Worm (Caenorhabditis elegans): ENCODE results near the gene pdi-6.

pdi-6 gene

ce11 chrX:7068400-7068799, at the start of gene pdi-6:
pdi-6 (minus strand) TSS chrX:7068563.
- TF ChIP-seq tlp-1 (tag; optimal IDR thresholded peaks at IDR 0.05) (no peak), grh-1 (GFP tag; IDR thresholded peaks at IDR 0.05) (peak; percentile 89), swsn-7 (tag; optimal IDR thresholded peaks at IDR 0.05) (peak; percentile 84), ceh-63 (GFP tag; optimal IDR thresholded peaks at IDR 0.05) (no peak), lin-14 (GFP tag; optimal IDR thresholded peaks at IDR 0.05) (peak; percentile 96), nhr-85 (tag) (peak; percentile 93), dsc-1 (tag; optimal IDR thresholded peaks at IDR 0.05) (no peak), snpc-4 (tag; optimal IDR thresholded peaks at IDR 0.05) (peak; percentile 70), tbx-2 (tag; optimal IDR thresholded peaks at IDR 0.05) (peak; percentile 88), isw-1 (GFP tag; IDR thresholded peaks at IDR 0.05) (peak; percentile 81), ztf-11 (tag; optimal IDR thresholded peaks at IDR 0.05) (peak in 1 of 2 experiments; percentile 81), lir-3 (tag; optimal IDR thresholded peaks at IDR 0.05; ENCODE audit: poor library complexity) (peak; percentile 90), nhr-11 (tag; optimal IDR thresholded peaks at IDR 0.05) (peak; percentile 63), lin-35 (GFP tag; optimal IDR thresholded peaks at IDR 0.05) (peak; percentile 70 to 89), nhr-47 (tag; optimal IDR thresholded peaks at IDR 0.05) (peak; percentile 88), snu-23 (GFP tag; optimal IDR thresholded peaks at IDR 0.05) (peak; percentile 90), ets-5 (GFP tag; IDR thresholded peaks at IDR 0.05) (no peak), nhr-12 (tag; optimal IDR thresholded peaks at IDR 0.05) (no peak), ceh-82 (tag; optimal IDR thresholded peaks at IDR 0.05) (peak; percentile 85 to 91 (median 87)), lsy-2 (tag; optimal IDR thresholded peaks at IDR 0.05) (peak; percentile 83 to 89), nhr-71 (tag; optimal IDR thresholded peaks at IDR 0.05) (peak; percentile 94), ces-1 (GFP tag; optimal IDR thresholded peaks at IDR 0.05) (no peak), ama-1 (optimal IDR thresholded peaks at IDR 0.05) (no peak), aha-1 (tag; optimal IDR thresholded peaks at IDR 0.05) (peak; percentile 15), mef-2 (tag; optimal IDR thresholded peaks at IDR 0.05) (peak; percentile 15), sup-37 (GFP tag; optimal IDR thresholded peaks at IDR 0.05) (peak; percentile 39), mdl-1 (tag; optimal IDR thresholded peaks at IDR 0.05) (peak in 1 of 2 experiments; percentile 91), Y116A8C.19 (tag; optimal IDR thresholded peaks at IDR 0.05; ENCODE audit: borderline replicate concordance) (peak; percentile 6), C16A3.4 (tag; optimal IDR thresholded peaks at IDR 0.05) (peak; percentile 92), sox-4 (tag; optimal IDR thresholded peaks at IDR 0.05) (no peak), blmp-1 (tag; optimal IDR thresholded peaks at IDR 0.05) (peak; percentile 81), lin-13 (GFP tag; optimal IDR thresholded peaks at IDR 0.05) (peak; percentile 91), unc-130 (tag; optimal IDR thresholded peaks at IDR 0.05) (peak; percentile 58), xbp-1 (tag; optimal IDR thresholded peaks at IDR 0.05) (peak; percentile 100), vab-15 (tag; optimal IDR thresholded peaks at IDR 0.05) (peak; percentile 66), egl-27 (tag; optimal IDR thresholded peaks at IDR 0.05) (peak in 1 of 2 experiments; percentile 75), jun-1 (tag; optimal IDR thresholded peaks at IDR 0.05) (peak; percentile 89), mep-1 (tag; optimal IDR thresholded peaks at IDR 0.05) (peak; percentile 91), nhr-90 (tag; optimal IDR thresholded peaks at IDR 0.05; ENCODE audit: poor library complexity) (peak; percentile 92), fkh-4 (tag; optimal IDR thresholded peaks at IDR 0.05; ENCODE audit: borderline replicate concordance) (peak; percentile 38), nhr-76 (tag; optimal IDR thresholded peaks at IDR 0.05) (peak; percentile 74), zag-1 (tag; optimal IDR thresholded peaks at IDR 0.05) (no peak), nhr-237 (tag; optimal IDR thresholded peaks at IDR 0.05) (peak; percentile 70), nhr-28 (tag; optimal IDR thresholded peaks at IDR 0.05) (no peak), C04F5.9 (tag; optimal IDR thresholded peaks at IDR 0.05) (peak; percentile 60), nhr-19 (GFP tag; conservative IDR thresholded peaks at IDR 0.05) (peak; percentile 90), C34B4.2 (tag; optimal IDR thresholded peaks at IDR 0.05) (no peak), elt-3 (tag; optimal IDR thresholded peaks at IDR 0.05) (peak in 5 of 6 experiments; percentile 86 to 95 (median 90)), ztf-4 (tag; optimal IDR thresholded peaks at IDR 0.05) (peak; percentile 32), unc-62 (GFP tag; optimal IDR thresholded peaks at IDR 0.05) (no peak), nhr-84 (tag; optimal IDR thresholded peaks at IDR 0.05) (no peak), aly-2 (tag; optimal IDR thresholded peaks at IDR 0.05) (no peak), efl-1 (optimal IDR thresholded peaks at IDR 0.05) (peak; percentile 76 to 78), efl-1 (GFP tag; optimal IDR thresholded peaks at IDR 0.05 in 1 of 2) (peak; percentile 65 to 97)
